Worm (Caenorhabditis elegans): ENCODE results near the gene isp-1.
A peak's percentile ranks its signal among the peaks of the same experiment; 100 is the strongest.

The isp-1 gene

DNA sequence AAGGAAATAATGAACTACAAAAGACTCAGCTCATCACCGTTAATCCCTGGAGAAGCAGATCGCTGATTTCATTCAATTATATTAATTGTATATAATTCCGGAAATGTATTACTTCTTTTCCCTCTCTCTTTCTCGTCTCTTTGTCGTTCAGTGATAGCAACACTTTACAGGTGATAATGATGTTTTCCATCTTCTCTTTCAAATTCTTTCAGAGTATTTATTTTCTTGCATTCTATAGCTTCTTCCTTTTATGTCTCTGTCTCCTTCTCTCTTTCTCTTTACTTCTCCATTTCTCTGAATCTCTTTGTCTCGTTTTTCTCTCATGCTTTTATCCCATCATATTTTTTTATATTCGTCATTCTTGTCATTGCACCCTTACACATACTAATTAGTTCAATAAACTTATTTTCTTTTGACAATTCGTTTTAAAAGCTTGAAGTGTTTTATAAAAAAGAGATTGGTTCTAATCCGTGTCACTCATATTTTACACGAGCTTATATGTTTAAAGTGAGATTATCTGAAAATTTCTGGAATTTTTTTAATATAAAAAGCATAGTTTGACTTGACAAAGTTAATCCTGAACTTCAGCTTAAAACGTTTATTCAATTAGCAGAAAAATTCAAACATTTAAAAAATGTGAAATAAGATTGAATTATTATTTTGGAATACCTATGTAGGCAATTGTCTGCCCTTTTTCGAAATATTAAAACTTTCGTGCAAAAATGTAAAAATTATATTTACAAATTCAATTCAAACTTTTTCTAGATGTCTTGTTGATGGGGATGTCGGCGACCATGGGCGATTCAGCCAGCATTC, 7.1 kb upstream of the isp-1 start, which contains the start of gene pmk-2 (continued):
- TF ChIP-seq rbr-2 (tag; optimal IDR thresholded peaks at IDR 0.05) (no peak), lin-1 (GFP tag; IDR thresholded peaks at IDR 0.05) (no peak), unc-62 (GFP tag; optimal IDR thresholded peaks at IDR 0.05 in 1 of 2) (peak in 1 of 2 experiments; percentile 87), unc-62 (tag; optimal IDR thresholded peaks at IDR 0.05) (no peak)

DNA sequence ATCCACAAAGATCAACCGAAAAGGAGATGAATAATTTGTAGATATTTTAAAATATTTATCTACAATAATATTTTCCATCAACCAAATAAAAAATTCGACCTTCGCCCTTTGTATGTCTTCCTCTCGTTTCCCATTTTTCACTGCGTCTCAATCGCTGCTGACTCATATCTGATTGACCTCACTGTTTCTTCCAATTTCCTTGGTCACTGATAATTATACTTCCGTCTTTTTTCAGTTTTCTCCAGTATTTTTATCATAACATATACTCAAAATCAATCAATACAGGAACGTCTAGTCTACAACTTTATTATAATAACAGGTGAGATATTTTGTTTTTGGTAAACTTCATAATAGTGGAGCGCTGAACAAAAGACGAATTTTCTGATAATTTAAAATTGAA, 3.1 kb upstream of the isp-1 start, which contains the start of gene pmk-3:
Gene pmk-3, plus strand, starts transcription at position 236 of the 400 bp plus-strand sequence.
- peak; percentile 61 for TF ChIP-seq nhr-28 (tag; optimal IDR thresholded peaks at IDR 0.05)
- no peak for TF ChIP-seq set-16 (GFP tag; IDR thresholded peaks at IDR 0.05)
- no peak for TF ChIP-seq lsy-2 (tag; optimal IDR thresholded peaks at IDR 0.05)
- no peak for TF ChIP-seq zfp-2 (tag; optimal IDR thresholded peaks at IDR 0.05)
- TF ChIP-seq tag-97 (GFP tag; IDR thresholded peaks at IDR 0.05) = no peak
- TF ChIP-seq mxl-3 (GFP tag; optimal IDR thresholded peaks at IDR 0.05) = no peak
- no peak for TF ChIP-seq zip-11 (GFP tag; IDR thresholded peaks at IDR 0.05)
- TF ChIP-seq ceh-82 (tag; optimal IDR thresholded peaks at IDR 0.05) = no peak
- TF ChIP-seq gei-8 (GFP tag; optimal IDR thresholded peaks at IDR 0.05) = no peak
- no peak for TF ChIP-seq mxl-2 (GFP tag; conservative IDR thresholded peaks at IDR 0.05)
- TF ChIP-seq F44E2.7 (GFP tag; IDR thresholded peaks at IDR 0.05) = no peak
- TF ChIP-seq T20F7.1 (GFP tag; optimal IDR thresholded peaks at IDR 0.05) = no peak
- TF ChIP-seq dmd-8 (GFP tag; IDR thresholded peaks at IDR 0.05) = no peak
- no peak for TF ChIP-seq aha-1 (tag)
- no peak for TF ChIP-seq F37D6.2 (tag; optimal IDR thresholded peaks at IDR 0.05)
- no peak for TF ChIP-seq nhr-111 (GFP tag; optimal IDR thresholded peaks at IDR 0.05)
- no peak for TF ChIP-seq ceh-44 (GFP tag; IDR thresholded peaks at IDR 0.05)
- TF ChIP-seq lin-29 (GFP tag; IDR thresholded peaks at IDR 0.05) = no peak
- TF ChIP-seq saeg-2 (GFP tag; IDR thresholded peaks at IDR 0.05) = no peak
- TF ChIP-seq F26F4.8 (GFP tag; conservative IDR thresholded peaks at IDR 0.05) = no peak
- no peak for TF ChIP-seq D1046.2 (GFP tag; IDR thresholded peaks at IDR 0.05)
- no peak for TF ChIP-seq ZK546.5 (tag; optimal IDR thresholded peaks at IDR 0.05)
- TF ChIP-seq nhr-11 (tag; optimal IDR thresholded peaks at IDR 0.05) = no peak
- no peak for TF ChIP-seq lir-3 (tag; optimal IDR thresholded peaks at IDR 0.05)
- no peak for TF ChIP-seq egl-27 (tag; optimal IDR thresholded peaks at IDR 0.05)
- TF ChIP-seq unc-62 (GFP tag; optimal IDR thresholded peaks at IDR 0.05 in 1 of 2) = no peak
- no peak for TF ChIP-seq unc-62 (tag; optimal IDR thresholded peaks at IDR 0.05)
- TF ChIP-seq hmg-1.1 (GFP tag; IDR thresholded peaks at IDR 0.05) = no peak
- no peak for TF ChIP-seq daf-12 (tag; optimal IDR thresholded peaks at IDR 0.05)
- TF ChIP-seq zfp-3 (GFP tag; conservative IDR thresholded peaks at IDR 0.05) = no peak
- TF ChIP-seq nhr-41 (GFP tag; IDR thresholded peaks at IDR 0.05) = no peak
- no peak for TF ChIP-seq lin-1 (GFP tag; IDR thresholded peaks at IDR 0.05)
- no peak for TF ChIP-seq ceh-28 (tag; optimal IDR thresholded peaks at IDR 0.05)
- TF ChIP-seq daf-16 (GFP tag; optimal IDR thresholded peaks at IDR 0.05) = peak in 1 of 2 experiments; percentile 17
- peak; percentile 7 for TF ChIP-seq daf-16 (tag; optimal IDR thresholded peaks at IDR 0.05)
- TF ChIP-seq spr-1 (tag; optimal IDR thresholded peaks at IDR 0.05) = no peak
- TF ChIP-seq pha-4 (GFP tag; IDR thresholded peaks at IDR 0.05) = no peak
- TF ChIP-seq pha-4 (tag; optimal IDR thresholded peaks at IDR 0.05) = no peak
- peak; percentile 55 for TF ChIP-seq dve-1 (tag; optimal IDR thresholded peaks at IDR 0.05; ENCODE audit: insufficient read depth)
- peak; percentile 15 for TF ChIP-seq mes-2 (tag; optimal IDR thresholded peaks at IDR 0.05; ENCODE audit: poor library complexity, severe bottlenecking)
- TF ChIP-seq egl-43 (GFP tag; IDR thresholded peaks at IDR 0.05) = no peak
- no peak for TF ChIP-seq php-3 (GFP tag; IDR thresholded peaks at IDR 0.05)
- no peak for TF ChIP-seq attf-4 (tag; optimal IDR thresholded peaks at IDR 0.05)
- TF ChIP-seq jun-1 (tag; optimal IDR thresholded peaks at IDR 0.05) = no peak
- TF ChIP-seq skn-1 (tag; optimal IDR thresholded peaks at IDR 0.05) = no peak
- TF ChIP-seq R02D3.7 (tag; optimal IDR thresholded peaks at IDR 0.05) = no peak
- no peak for TF ChIP-seq snpc-1.2 (GFP tag; IDR thresholded peaks at IDR 0.05)
- TF ChIP-seq arid-1 (GFP tag; conservative IDR thresholded peaks at IDR 0.05) = no peak

Measured in whole organism, L4 larva.